Fruit fly (Drosophila melanogaster): ENCODE data around the gene Dop1R1.

Gene Dop1R1

DNA sequence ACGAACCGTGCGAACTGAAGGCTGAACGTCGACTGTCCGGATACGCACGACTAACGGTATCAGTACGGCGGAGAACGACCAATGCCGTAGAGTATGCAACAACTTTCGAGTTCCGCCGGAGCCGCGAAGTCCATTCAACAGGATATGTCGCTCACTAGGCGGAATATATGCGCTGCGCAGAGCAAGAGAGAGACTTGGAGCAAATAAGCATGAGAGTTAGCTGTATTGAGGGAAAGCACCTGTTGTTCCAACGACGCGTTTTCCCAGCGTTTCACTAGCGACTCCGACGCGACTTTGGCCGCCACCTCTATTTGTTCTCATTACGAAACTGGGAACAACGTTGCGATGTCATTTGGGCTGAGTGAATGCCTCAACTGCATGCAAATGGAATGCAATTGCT is at the start of gene Dop1R1:
Dop1R1 (minus strand) TSS at position 35 of the 400 bp plus-strand sequence.
- no peak for TF ChIP-seq CG17612 (GFP tag; IDR thresholded peaks at IDR 0.05)
- no peak for TF ChIP-seq amos (GFP tag; IDR thresholded peaks at IDR 0.05; ENCODE audit: partially characterized antibody)
- TF ChIP-seq CG1603 (tag; optimal IDR thresholded peaks at IDR 0.05), result no peak
- no peak for TF ChIP-seq CG34376 (GFP tag; optimal IDR thresholded peaks at IDR 0.05)
- peak; percentile 96 for TF ChIP-seq scrt (GFP tag; optimal IDR thresholded peaks at IDR 0.05)
- peak; percentile 76 for TF ChIP-seq Deaf1 (tag; optimal IDR thresholded peaks at IDR 0.05)
- TF ChIP-seq HLHmδ (GFP tag; optimal IDR thresholded peaks at IDR 0.05), result no peak
- no peak for TF ChIP-seq chm (GFP tag; IDR thresholded peaks at IDR 0.05)
- peak; percentile 4 for TF ChIP-seq Jarid2 (GFP tag; optimal IDR thresholded peaks at IDR 0.05)
- TF ChIP-seq Drgx (GFP tag; IDR thresholded peaks at IDR 0.05), result no peak
- no peak for TF ChIP-seq CG6272 (GFP tag; IDR thresholded peaks at IDR 0.05)
- TF ChIP-seq CG9215 (GFP tag; IDR thresholded peaks at IDR 0.05), result no peak
- no peak for TF ChIP-seq tio (GFP tag; optimal IDR thresholded peaks at IDR 0.05)
- no peak for TF ChIP-seq CG10959 (GFP tag; IDR thresholded peaks at IDR 0.05)
- no peak for TF ChIP-seq gsb (GFP tag; IDR thresholded peaks at IDR 0.05)
- no peak for TF ChIP-seq CG33557 (GFP tag; optimal IDR thresholded peaks at IDR 0.05)
- no peak for TF ChIP-seq CG10321 (GFP tag; IDR thresholded peaks at IDR 0.05)
- no peak for TF ChIP-seq CG3407 (GFP tag; optimal IDR thresholded peaks at IDR 0.05)
- TF ChIP-seq klu (GFP tag; IDR thresholded peaks at IDR 0.05), result no peak
- no peak for TF ChIP-seq CG2129 (GFP tag; IDR thresholded peaks at IDR 0.05; ENCODE audit: partially characterized antibody)
- no peak for TF ChIP-seq cg (GFP tag; optimal IDR thresholded peaks at IDR 0.05)
- no peak for TF ChIP-seq pho (GFP tag; optimal IDR thresholded peaks at IDR 0.05)
- no peak for TF ChIP-seq Dp (GFP tag; optimal IDR thresholded peaks at IDR 0.05)
- TF ChIP-seq Doc3 (GFP tag; IDR thresholded peaks at IDR 0.05; ENCODE audit: partially characterized antibody), result no peak
- TF ChIP-seq CG8359 (GFP tag; optimal IDR thresholded peaks at IDR 0.05; ENCODE audit: borderline replicate concordance), result peak; percentile 99
- TF ChIP-seq Trl (optimal IDR thresholded peaks at IDR 0.05), result peak; percentile 4 to 40
- TF ChIP-seq Trl (GFP tag; optimal IDR thresholded peaks at IDR 0.05), result no peak
- no peak for TF ChIP-seq tx (GFP tag; optimal IDR thresholded peaks at IDR 0.05)
- TF ChIP-seq CG7786 (GFP tag; optimal IDR thresholded peaks at IDR 0.05), result no peak
- TF ChIP-seq lmd (GFP tag; IDR thresholded peaks at IDR 0.05), result no peak
- TF ChIP-seq CoRest (tag; optimal IDR thresholded peaks at IDR 0.05), result no peak
- TF ChIP-seq CG1832 (GFP tag; optimal IDR thresholded peaks at IDR 0.05), result no peak
- no peak for TF ChIP-seq twi (tag; optimal IDR thresholded peaks at IDR 0.05)
- no peak for TF ChIP-seq kah (GFP tag; optimal IDR thresholded peaks at IDR 0.05)
- no peak for TF ChIP-seq Oli (tag; optimal IDR thresholded peaks at IDR 0.05)
- TF ChIP-seq CG4282 (GFP tag; optimal IDR thresholded peaks at IDR 0.05), result no peak
- TF ChIP-seq zfh1 (GFP tag; IDR thresholded peaks at IDR 0.05), result no peak
- no peak for TF ChIP-seq CG15479 (GFP tag; optimal IDR thresholded peaks at IDR 0.05)
- no peak for TF ChIP-seq Sox100B (GFP tag; optimal IDR thresholded peaks at IDR 0.05)
- TF ChIP-seq CG7928 (GFP tag; optimal IDR thresholded peaks at IDR 0.05), result no peak
- no peak for TF ChIP-seq Max (GFP tag; optimal IDR thresholded peaks at IDR 0.05)
- no peak for TF ChIP-seq Blimp-1 (GFP tag; optimal IDR thresholded peaks at IDR 0.05)
- no peak for TF ChIP-seq CG14667 (GFP tag; IDR thresholded peaks at IDR 0.05)
- no peak for TF ChIP-seq CG12155 (GFP tag; optimal IDR thresholded peaks at IDR 0.05)
- TF ChIP-seq Ets97D (GFP tag; optimal IDR thresholded peaks at IDR 0.05), result no peak
- TF ChIP-seq run (tag; optimal IDR thresholded peaks at IDR 0.05), result no peak
- TF ChIP-seq Camta (GFP tag; optimal IDR thresholded peaks at IDR 0.05), result no peak
- TF ChIP-seq vnd (GFP tag; IDR thresholded peaks at IDR 0.05; ENCODE audit: partially characterized antibody), result no peak
- no peak for TF ChIP-seq NK7.1 (GFP tag; optimal IDR thresholded peaks at IDR 0.05)
- TF ChIP-seq Ets65A (GFP tag), result peak; percentile 37
- TF ChIP-seq ewg (GFP tag; optimal IDR thresholded peaks at IDR 0.05), result peak; percentile 68
- no peak for TF ChIP-seq Dip3 (GFP tag; optimal IDR thresholded peaks at IDR 0.05)
